Fruit fly (Drosophila melanogaster) whole organism, embryonic: ENCODE data around the gene Rilpl.

Experiments
- Ada2b ChIP-seq: fragments of 200-800 bp; sonication (Bioruptor generic); IDR thresholded peaks from 2 replicates; pipeline ENCODE4 v1.3.6; 2022; ENCODE audit warnings: missing biosample characterization, missing genetic modification characterization
- CG10979 ChIP-seq: fragments of 200-800 bp; sonication (Bioruptor generic); optimal IDR thresholded peaks from 2 replicates; lab custom pipeline; 2018; ENCODE audit warnings: missing biosample characterization, mild to moderate bottlenecking, missing genetic modification characterization, moderate library complexity
- CG12659 ChIP-seq: fragments of 200-800 bp; sonication (Bioruptor generic); optimal IDR thresholded peaks from 3 replicates; lab custom pipeline; 2017; ENCODE audit warnings: mild to moderate bottlenecking, missing biosample characterization, missing genetic modification reagents, missing genetic modification characterization
- CG12942 ChIP-seq: fragments of 200-800 bp; sonication (Bioruptor generic); optimal IDR thresholded peaks from 3 replicates; lab custom pipeline; 2016; ENCODE audit warnings: missing biosample characterization, missing genetic modification characterization
- CG13775 ChIP-seq: fragments of 200-800 bp; sonication (Bioruptor generic); optimal IDR thresholded peaks from 3 replicates; lab custom pipeline; 2017; ENCODE audit warnings: missing biosample characterization, mild to moderate bottlenecking, missing genetic modification characterization
- CG14441 ChIP-seq: fragments of 200-800 bp; sonication (Bioruptor generic); IDR thresholded peaks from 2 replicates; pipeline ENCODE4 v1.3.6; 2022; ENCODE audit warnings: missing biosample characterization, missing genetic modification characterization
- CG17568 ChIP-seq: fragments of 200-800 bp; sonication (Bioruptor generic); optimal IDR thresholded peaks from 2 replicates; lab custom pipeline; 2018; ENCODE audit warnings: missing biosample characterization, mild to moderate bottlenecking, missing genetic modification characterization, moderate library complexity
- CG2120 ChIP-seq: fragments of 200-800 bp; sonication (Bioruptor generic); optimal IDR thresholded peaks from 3 replicates; lab custom pipeline; 2016; ENCODE audit warnings: missing biosample characterization, missing genetic modification characterization
- CG3163 ChIP-seq: fragments of 200-800 bp; sonication (Bioruptor generic); optimal IDR thresholded peaks from 3 replicates; lab custom pipeline; 2016; ENCODE audit warnings: missing biosample characterization, missing genetic modification characterization
- CG32772 ChIP-seq: fragments of 200-800 bp; sonication (Bioruptor generic); IDR thresholded peaks from 2 replicates; pipeline ENCODE4 v1.3.6; 2022; ENCODE audit warnings: missing biosample characterization, missing genetic modification characterization
- CG34224 ChIP-seq: fragments of 200-800 bp; sonication (Bioruptor generic); IDR thresholded peaks from 3 replicates; pipeline ENCODE4 v1.3.6; 2022; ENCODE audit warnings: missing biosample characterization, missing genetic modification characterization; ENCODE audit not compliant: partially characterized antibody
- CG4404 ChIP-seq: fragments of 200-800 bp; sonication (Bioruptor generic); IDR thresholded peaks from 2 replicates; pipeline ENCODE4 v1.3.6; 2022; ENCODE audit warnings: missing biosample characterization, missing genetic modification characterization
- CG6654 ChIP-seq: fragments of 200-800 bp; sonication (Bioruptor generic); optimal IDR thresholded peaks from 2 replicates; lab custom pipeline; 2017; ENCODE audit warnings: missing biosample characterization, mild to moderate bottlenecking, missing genetic modification characterization
- CG6689 ChIP-seq: fragments of 200-800 bp; sonication (Bioruptor generic); IDR thresholded peaks from 2 replicates; pipeline ENCODE4 v1.3.6; 2022; ENCODE audit warnings: missing biosample characterization, missing genetic modification characterization
- CG9932 ChIP-seq: fragments of 200-800 bp; sonication (Bioruptor generic); IDR thresholded peaks from 2 replicates; pipeline ENCODE4 v1.3.6; 2022; ENCODE audit warnings: missing biosample characterization, missing genetic modification characterization
- CoRest ChIP-seq: fragments of 200-800 bp; sonication (Bioruptor generic); optimal IDR thresholded peaks from 3 replicates; lab custom pipeline; 2018; ENCODE audit warnings: missing biosample characterization, mild to moderate bottlenecking, missing genetic modification characterization, moderate library complexity
- Dek ChIP-seq: fragments of 200-800 bp; sonication (Bioruptor generic); optimal IDR thresholded peaks from 3 replicates; lab custom pipeline; 2019; ENCODE audit warnings: missing biosample characterization, mild to moderate bottlenecking, missing genetic modification characterization, moderate library complexity
- Dip3 ChIP-seq: fragments of 200-800 bp; sonication (Bioruptor generic); optimal IDR thresholded peaks from 3 replicates; lab custom pipeline; 2016; ENCODE audit warnings: missing biosample characterization, missing genetic modification characterization
- GATAe ChIP-seq: fragments of 200-800 bp; sonication (Bioruptor generic); conservative IDR thresholded peaks from 2 replicates; pipeline ENCODE4 v1.3.6; 2022; ENCODE audit warnings: missing biosample characterization, missing genetic modification characterization
- HLH3B ChIP-seq: fragments of 200-800 bp; sonication (Bioruptor generic); IDR thresholded peaks from 2 replicates; pipeline ENCODE4 v1.3.6; 2022; ENCODE audit warnings: missing biosample characterization, missing genetic modification characterization
- HLH54F ChIP-seq: fragments of 200-800 bp; sonication (Bioruptor generic); optimal IDR thresholded peaks from 3 replicates; lab custom pipeline; 2016; ENCODE audit warnings: missing biosample characterization, missing genetic modification characterization
- Hmx ChIP-seq: fragments of 200-800 bp; sonication (Bioruptor generic); optimal IDR thresholded peaks from 2 replicates; lab custom pipeline; 2016; ENCODE audit warnings: missing biosample characterization, missing genetic modification characterization
- Lim3 ChIP-seq: fragments of 200-800 bp; sonication (Bioruptor generic); IDR thresholded peaks from 2 replicates; pipeline ENCODE4 v1.3.6; 2022; ENCODE audit warnings: missing biosample characterization, missing genetic modification characterization
- MTF-1 ChIP-seq: fragments of 200-800 bp; sonication (Bioruptor generic); optimal IDR thresholded peaks from 2 replicates; lab custom pipeline; 2018; ENCODE audit warnings: missing biosample characterization, mild to moderate bottlenecking, missing genetic modification characterization, borderline replicate concordance
- Mes4 ChIP-seq: fragments of 200-800 bp; sonication (Bioruptor generic); optimal IDR thresholded peaks from 2 replicates; lab custom pipeline; 2016; ENCODE audit warnings: missing biosample characterization, missing genetic modification characterization
- Myb ChIP-seq: fragments of 200-800 bp; sonication (Bioruptor generic); optimal IDR thresholded peaks from 2 replicates; lab custom pipeline; 2016; ENCODE audit warnings: missing biosample characterization, missing genetic modification characterization
- Oli ChIP-seq: fragments of 200-800 bp; sonication (Bioruptor generic); optimal IDR thresholded peaks from 2 replicates; lab custom pipeline; 2018; ENCODE audit warnings: missing biosample characterization, mild to moderate bottlenecking, missing genetic modification characterization, moderate library complexity
- Vsx1 ChIP-seq: fragments of 200-800 bp; sonication (Bioruptor generic); optimal IDR thresholded peaks from 2 replicates; lab custom pipeline; 2017; ENCODE audit warnings: missing biosample characterization, mild to moderate bottlenecking, missing genetic modification characterization, missing genetic modification reagents
- Xrp1 ChIP-seq: fragments of 200-800 bp; sonication (Bioruptor generic); IDR thresholded peaks from 2 replicates; pipeline ENCODE4 v1.3.6; 2022; ENCODE audit warnings: missing biosample characterization, missing genetic modification characterization
- ci ChIP-seq: fragments of 200-800 bp; sonication (Bioruptor generic); IDR thresholded peaks from 3 replicates; pipeline ENCODE4 v1.3.6; 2022; ENCODE audit warnings: missing biosample characterization, missing genetic modification characterization
- dan ChIP-seq: fragments of 200-800 bp; sonication (Bioruptor generic); IDR thresholded peaks from 2 replicates; pipeline ENCODE4 v1.3.6; 2022; ENCODE audit warnings: missing biosample characterization, missing genetic modification characterization
- dysf ChIP-seq: fragments of 200-800 bp; sonication (Bioruptor generic); IDR thresholded peaks from 3 replicates; pipeline ENCODE4 v1.3.6; 2022; ENCODE audit warnings: missing biosample characterization, missing genetic modification characterization
- esg ChIP-seq: fragments of 200-800 bp; sonication (Bioruptor generic); conservative IDR thresholded peaks from 2 replicates; pipeline ENCODE4 v1.3.6; 2022; ENCODE audit warnings: missing biosample characterization, missing genetic modification characterization
- ewg ChIP-seq: fragments of 200-800 bp; sonication (Bioruptor generic); optimal IDR thresholded peaks from 3 replicates; lab custom pipeline; 2017; ENCODE audit warnings: mild to moderate bottlenecking, missing biosample characterization, missing genetic modification reagents, missing genetic modification characterization
- eyg ChIP-seq: fragments of 200-800 bp; sonication (Bioruptor generic); optimal IDR thresholded peaks from 3 replicates; lab custom pipeline; 2016; ENCODE audit warnings: missing biosample characterization, missing genetic modification characterization
- ftz-f1 ChIP-seq: fragments of 200-800 bp; sonication (Bioruptor generic); optimal IDR thresholded peaks from 2 replicates; lab custom pipeline; 2016; ENCODE audit warnings: missing biosample characterization, missing genetic modification characterization
- lab ChIP-seq: fragments of 200-800 bp; sonication (Bioruptor generic); optimal IDR thresholded peaks from 3 replicates; lab custom pipeline; 2017; ENCODE audit warnings: missing biosample characterization, missing genetic modification characterization, mild to moderate bottlenecking, moderate library complexity, missing genetic modification reagents
- lola ChIP-seq, 3 experiments: fragments of >200 bp in 2 of 3; fragments of 200-800 bp in 1 of 3; sonication (Bioruptor generic) in 1 of 3; optimal IDR thresholded peaks; 2 replicates each; lab custom pipeline; 2017 to 2019; ENCODE audit warnings: missing biosample characterization in 3 of 3, missing genetic modification characterization in 3 of 3, mild to moderate bottlenecking in 1 of 3, moderate library complexity in 1 of 3
- mam ChIP-seq: fragments of 200-800 bp; sonication (Bioruptor generic); optimal IDR thresholded peaks from 3 replicates; lab custom pipeline; 2016; ENCODE audit warnings: missing biosample characterization, missing genetic modification characterization
- pnt ChIP-seq: fragments of 200-800 bp; sonication (Bioruptor generic); optimal IDR thresholded peaks from 3 replicates; lab custom pipeline; 2016; ENCODE audit warnings: missing biosample characterization, missing genetic modification characterization
- prd ChIP-seq, 3 experiments: fragments of >200 bp in 2 of 3; fragments of 200-800 bp in 1 of 3; sonication (Bioruptor generic) in 1 of 3; optimal IDR thresholded peaks in 2 of 3; IDR thresholded peaks in 1 of 3; 2 replicates in 2 of 3; 3 replicates in 1 of 3; pipeline versions ENCODE4 v1.3.6 to Lab custom; 2017 to 2022; ENCODE audit warnings: missing biosample characterization in 1 of 3, missing genetic modification characterization in 1 of 3
- row ChIP-seq: fragments of 200-800 bp; sonication (Bioruptor generic); IDR thresholded peaks from 3 replicates; pipeline ENCODE4 v1.3.6; 2022; ENCODE audit warnings: missing biosample characterization, missing genetic modification characterization
- sc ChIP-seq, 3 experiments: fragments of >200 bp in 2 of 3; fragments of 200-800 bp in 1 of 3; sonication (Bioruptor generic) in 1 of 3; optimal IDR thresholded peaks; 2 replicates in 2 of 3; 3 replicates in 1 of 3; lab custom pipeline; 2017; ENCODE audit warnings: mild to moderate bottlenecking in 1 of 3, missing biosample characterization in 1 of 3, missing genetic modification characterization in 1 of 3, missing genetic modification reagents in 1 of 3
- seq ChIP-seq: fragments of 200-800 bp; sonication (Bioruptor generic); IDR thresholded peaks from 2 replicates; pipeline ENCODE4 v1.3.6; 2022; ENCODE audit warnings: missing biosample characterization, missing genetic modification characterization
- sima ChIP-seq: fragments of 200-800 bp; sonication (Bioruptor generic); optimal IDR thresholded peaks from 2 replicates; lab custom pipeline; 2016; ENCODE audit warnings: missing biosample characterization, missing genetic modification characterization
- slbo ChIP-seq: fragments of 200-800 bp; sonication (Bioruptor generic); IDR thresholded peaks from 2 replicates; pipeline ENCODE4 v1.3.6; 2022; ENCODE audit warnings: missing biosample characterization, missing genetic modification characterization
- trem ChIP-seq: fragments of 200-800 bp; optimal IDR thresholded peaks from 3 replicates; lab custom pipeline; 2019; ENCODE audit warnings: missing biosample characterization, mild to moderate bottlenecking, missing genetic modification characterization, moderate library complexity
- zen2 ChIP-seq: fragments of 200-800 bp; sonication (Bioruptor generic); IDR thresholded peaks from 3 replicates; pipeline ENCODE4 v1.3.6; 2022; ENCODE audit warnings: missing biosample characterization, missing genetic modification characterization; ENCODE audit not compliant: partially characterized antibody
- zf30C ChIP-seq: fragments of 200-800 bp; sonication (Bioruptor generic); optimal IDR thresholded peaks from 3 replicates; lab custom pipeline; 2018; ENCODE audit warnings: missing biosample characterization, mild to moderate bottlenecking, missing genetic modification characterization

Rilpl gene

dm6 chrX:1380350-1381060 lies 12.3 kb upstream of the Rilpl start, which contains the start of the genes CG3719 and CG32813 (continued):
- peak; percentile 31; the same call in 1 of the 2 replicates for TF ChIP-seq Xrp1 (GFP tag; lab: Robert Waterston, UW)
- TF ChIP-seq GATAe (GFP tag; lab: Robert Waterston, UW): no peak
- TF ChIP-seq Oli: peak; percentile 1
- TF ChIP-seq trem (tag; lab: Kevin White, UChicago): peak; percentile 39
- TF ChIP-seq CG6689 (GFP tag; lab: Robert Waterston, UW): no peak
- TF ChIP-seq Dip3: peak; percentile 16
- no peak for TF ChIP-seq Mes4
- TF ChIP-seq esg (GFP tag; lab: Robert Waterston, UW): no peak
- TF ChIP-seq HLH3B (GFP tag; lab: Robert Waterston, UW): no peak
- no peak for TF ChIP-seq Vsx1 (GFP tag; lab: Kevin White, UChicago)
- no peak for TF ChIP-seq seq
- TF ChIP-seq CG9932: peak; percentile 57
- no peak for TF ChIP-seq sc (optimal IDR thresholded peaks at IDR 0.05; lab: Kevin White, UChicago)
- TF ChIP-seq sc (GFP tag; optimal IDR thresholded peaks at IDR 0.05; lab: Kevin White, UChicago): no peak
- no peak for TF ChIP-seq lab (GFP tag; lab: Kevin White, UChicago)
- TF ChIP-seq ftz-f1 (GFP tag; lab: Kevin White, UChicago): no peak
- no peak for TF ChIP-seq CG34224 (GFP tag; lab: Robert Waterston, UW)
- no peak for TF ChIP-seq pnt (GFP tag; lab: Kevin White, UChicago)
- TF ChIP-seq Dek (tag; lab: Kevin White, UChicago): no peak
- TF ChIP-seq CG4404 (GFP tag; lab: Robert Waterston, UW): no peak
- peak; percentile 53 for TF ChIP-seq row (GFP tag; lab: Robert Waterston, UW)
- TF ChIP-seq ci (GFP tag; lab: Robert Waterston, UW): peak; percentile 12; the same call in 1 of the 3 replicates
- TF ChIP-seq ewg (GFP tag; lab: Kevin White, UChicago): no peak
- TF ChIP-seq lola (GFP tag; optimal IDR thresholded peaks at IDR 0.05; lab: Kevin White, UChicago): no peak
- TF ChIP-seq dysf: peak; percentile 18; the same call in 1 of the 3 replicates
- TF ChIP-seq CG3163 (GFP tag; lab: Kevin White, UChicago): no peak
- no peak for TF ChIP-seq zen2 (GFP tag; lab: Robert Waterston, UW)
- TF ChIP-seq sima (GFP tag; lab: Kevin White, UChicago): no peak
- no peak for TF ChIP-seq Ada2b (GFP tag; lab: Robert Waterston, UW)
- no peak for TF ChIP-seq Lim3 (GFP tag; lab: Robert Waterston, UW)
- TF ChIP-seq CG14441 (GFP tag; lab: Robert Waterston, UW): no peak
- TF ChIP-seq HLH54F (GFP tag; lab: Kevin White, UChicago): peak; percentile 40
- no peak for TF ChIP-seq CG32772
- no peak for TF ChIP-seq CG12942 (GFP tag; lab: Kevin White, UChicago)
- TF ChIP-seq MTF-1 (GFP tag; lab: Kevin White, UChicago): no peak
- peak; percentile 65 for TF ChIP-seq slbo (GFP tag; lab: Robert Waterston, UW)
- TF ChIP-seq CG2120 (GFP tag; lab: Kevin White, UChicago): peak; percentile 72
- peak; percentile 54 for TF ChIP-seq mam (GFP tag; lab: Kevin White, UChicago)
- TF ChIP-seq CG10979 (tag; lab: Kevin White, UChicago): no peak
- no peak for TF ChIP-seq eyg (GFP tag; lab: Kevin White, UChicago)
- TF ChIP-seq zf30C: no peak
- TF ChIP-seq CG12659 (GFP tag; lab: Kevin White, UChicago): peak; percentile 57
- TF ChIP-seq dan: no peak
- TF ChIP-seq CG13775 (GFP tag; lab: Kevin White, UChicago): peak; percentile 25
- TF ChIP-seq CoRest (tag; lab: Kevin White, UChicago): peak; percentile 19
- TF ChIP-seq CG6654 (GFP tag; lab: Kevin White, UChicago): no peak
- TF ChIP-seq prd (optimal IDR thresholded peaks at IDR 0.05; lab: Kevin White, UChicago): no peak
- no peak for TF ChIP-seq prd (GFP tag; IDR thresholded peaks at IDR 0.05; lab: Robert Waterston, UW)
- TF ChIP-seq Myb (GFP tag; lab: Kevin White, UChicago): peak; percentile 64
- no peak for TF ChIP-seq Hmx
- no peak for TF ChIP-seq CG17568 (GFP tag; lab: Kevin White, UChicago)
